Fruit fly (Drosophila melanogaster) whole organism, adult: ENCODE measurements around the gene Acp65Aa.

Experiments
- CG11617 ChIP-seq: fragments of 200-800 bp; sonication (Bioruptor generic); optimal IDR thresholded peaks from 2 replicates; lab custom pipeline; 2017; ENCODE audit warnings: mild to moderate bottlenecking, missing biosample characterization, missing genetic modification reagents, missing genetic modification characterization
- CG12768 ChIP-seq: fragments of 200-800 bp; sonication (Bioruptor generic); optimal IDR thresholded peaks from 2 replicates; lab custom pipeline; 2017; ENCODE audit warnings: missing biosample characterization, missing genetic modification characterization, mild to moderate bottlenecking, moderate library complexity, missing genetic modification reagents
- CG14711 ChIP-seq: fragments of 200-800 bp; sonication (Bioruptor generic); optimal IDR thresholded peaks from 2 replicates; lab custom pipeline; 2018; ENCODE audit warnings: missing biosample characterization, mild to moderate bottlenecking, missing genetic modification characterization, moderate library complexity
- CG1620 ChIP-seq: fragments of 200-800 bp; sonication (Bioruptor generic); optimal IDR thresholded peaks from 2 replicates; lab custom pipeline; 2016; ENCODE audit warnings: missing biosample characterization, missing genetic modification characterization
- CG33017 ChIP-seq: fragments of 200-800 bp; sonication (Bioruptor generic); optimal IDR thresholded peaks from 2 replicates; lab custom pipeline; 2018; ENCODE audit warnings: missing biosample characterization, mild to moderate bottlenecking, missing genetic modification characterization, moderate library complexity
- CG5204 ChIP-seq: fragments of 200-800 bp; sonication (Bioruptor generic); optimal IDR thresholded peaks from 2 replicates; lab custom pipeline; 2016; ENCODE audit warnings: missing biosample characterization, missing genetic modification characterization
- CG7045 ChIP-seq: fragments of 200-800 bp; sonication (Bioruptor generic); optimal IDR thresholded peaks from 2 replicates; lab custom pipeline; 2017; ENCODE audit warnings: missing biosample characterization, mild to moderate bottlenecking, missing genetic modification characterization
- CG7101 ChIP-seq: fragments of 200-800 bp; sonication (Bioruptor generic); optimal IDR thresholded peaks from 2 replicates; lab custom pipeline; 2018; ENCODE audit warnings: missing biosample characterization, mild to moderate bottlenecking, missing genetic modification characterization, moderate library complexity
- Clk ChIP-seq: fragments of 200-800 bp; sonication (Bioruptor generic); optimal IDR thresholded peaks from 2 replicates; lab custom pipeline; 2017; ENCODE audit warnings: missing biosample characterization, missing genetic modification characterization
- Crg-1 ChIP-seq: fragments of 200-800 bp; sonication (Bioruptor generic); optimal IDR thresholded peaks from 2 replicates; lab custom pipeline; 2016; ENCODE audit warnings: missing biosample characterization, missing genetic modification characterization
- Hr96 ChIP-seq: fragments of 200-800 bp; sonication (Bioruptor generic); optimal IDR thresholded peaks from 2 replicates; lab custom pipeline; 2016; ENCODE audit warnings: missing biosample characterization, missing genetic modification characterization
- Mnt ChIP-seq: fragments of 200-800 bp; sonication (Bioruptor generic); optimal IDR thresholded peaks from 2 replicates; lab custom pipeline; 2016; ENCODE audit warnings: missing biosample characterization, mild to moderate bottlenecking, missing genetic modification characterization
- bab1 ChIP-seq: fragments of 200-800 bp; sonication (Bioruptor generic); optimal IDR thresholded peaks from 3 replicates; lab custom pipeline; 2019; ENCODE audit warnings: missing biosample characterization, mild to moderate bottlenecking, missing genetic modification characterization, moderate library complexity
- cic ChIP-seq: fragments of 200-800 bp; sonication (Bioruptor generic); optimal IDR thresholded peaks from 2 replicates; lab custom pipeline; 2017; ENCODE audit warnings: missing biosample characterization, mild to moderate bottlenecking, missing genetic modification characterization, moderate library complexity
- cnc ChIP-seq, 2 experiments: fragments of >200 bp; optimal IDR thresholded peaks; 2 replicates each; lab custom pipeline; 2017
- kay ChIP-seq: fragments of 200-800 bp; sonication (Bioruptor generic); peaks from one replicate; lab custom pipeline; 2016; ENCODE audit warnings: missing biosample characterization, missing genetic modification characterization, borderline replicate concordance
- ovo ChIP-seq: fragments of 200-800 bp; sonication (Bioruptor generic); optimal IDR thresholded peaks from 2 replicates; lab custom pipeline; 2016; ENCODE audit warnings: missing biosample characterization, missing genetic modification characterization
- pad ChIP-seq: fragments of 200-800 bp; sonication (Bioruptor generic); optimal IDR thresholded peaks from 3 replicates; lab custom pipeline; 2017; ENCODE audit warnings: missing biosample characterization, missing genetic modification characterization, mild to moderate bottlenecking, moderate library complexity, missing genetic modification reagents
- tj ChIP-seq: fragments of 200-800 bp; sonication (Bioruptor generic); optimal IDR thresholded peaks from 3 replicates; lab custom pipeline; 2017; ENCODE audit warnings: missing biosample characterization, mild to moderate bottlenecking, missing genetic modification characterization, moderate library complexity
- toe ChIP-seq: fragments of 200-800 bp; sonication (Bioruptor generic); optimal IDR thresholded peaks from 2 replicates; lab custom pipeline; 2016; ENCODE audit warnings: missing biosample characterization, missing genetic modification characterization

The Acp65Aa gene

DNA sequence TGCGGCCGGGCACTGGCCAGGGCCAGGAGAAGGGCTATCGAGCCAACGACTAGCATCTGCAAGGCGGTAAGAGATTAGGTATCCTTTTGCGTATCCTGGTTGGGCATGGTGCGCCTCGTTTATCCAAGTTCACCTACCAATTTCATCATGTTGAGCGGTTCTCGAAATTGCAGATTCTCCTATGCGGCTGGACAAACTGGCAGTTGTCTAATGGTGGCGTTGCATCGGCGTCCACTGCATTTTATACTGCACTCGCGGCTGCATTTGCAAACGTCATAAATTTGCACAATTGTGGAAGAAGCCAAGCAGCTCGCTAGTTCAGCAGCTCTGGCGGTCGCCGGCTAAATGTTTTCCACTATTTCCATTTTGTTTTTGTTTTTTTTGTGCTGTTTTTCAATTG, at the start of gene Acp65Aa:
Gene Acp65Aa (minus strand): TSS at position 215 of the 400 bp plus-strand sequence.
- no peak for TF ChIP-seq toe (GFP tag; lab: Kevin White, UChicago)
- no peak for TF ChIP-seq CG5204 (GFP tag; lab: Kevin White, UChicago)
- no peak for TF ChIP-seq Hr96 (GFP tag; lab: Kevin White, UChicago)
- no peak for TF ChIP-seq CG14711 (tag; lab: Kevin White, UChicago)
- TF ChIP-seq kay (GFP tag; lab: Kevin White, UChicago) = no peak
- TF ChIP-seq Mnt (GFP tag; lab: Kevin White, UChicago) = no peak
- TF ChIP-seq CG1620 (GFP tag; lab: Kevin White, UChicago) = no peak
- no peak for TF ChIP-seq tj (GFP tag; lab: Kevin White, UChicago)
- TF ChIP-seq cnc (optimal IDR thresholded peaks at IDR 0.05; lab: Kevin White, UChicago) = no peak
- no peak for TF ChIP-seq CG7101 (tag; lab: Kevin White, UChicago)
- TF ChIP-seq CG11617 (GFP tag; lab: Kevin White, UChicago) = no peak
- TF ChIP-seq Clk (GFP tag; lab: Kevin White, UChicago) = no peak
- no peak for TF ChIP-seq CG12768 (GFP tag; lab: Kevin White, UChicago)
- TF ChIP-seq pad (GFP tag; lab: Kevin White, UChicago) = no peak
- TF ChIP-seq bab1 = no peak
- TF ChIP-seq ovo = no peak
- TF ChIP-seq CG7045 (GFP tag; lab: Kevin White, UChicago) = no peak
- no peak for TF ChIP-seq cic

- no peak for TF ChIP-seq CG7045 (GFP tag; lab: Kevin White, UChicago)
- TF ChIP-seq kay (GFP tag; lab: Kevin White, UChicago) = no peak
- TF ChIP-seq CG7101 (tag; lab: Kevin White, UChicago) = no peak
- TF ChIP-seq tj (GFP tag; lab: Kevin White, UChicago) = no peak
- TF ChIP-seq Hr96 (GFP tag; lab: Kevin White, UChicago) = no peak
- no peak for TF ChIP-seq Clk (GFP tag; lab: Kevin White, UChicago)
- TF ChIP-seq bab1 = no peak
- no peak for TF ChIP-seq CG11617 (GFP tag; lab: Kevin White, UChicago)
- no peak for TF ChIP-seq ovo
- TF ChIP-seq Mnt (GFP tag; lab: Kevin White, UChicago) = no peak
- TF ChIP-seq CG5204 (GFP tag; lab: Kevin White, UChicago) = no peak
- TF ChIP-seq pad (GFP tag; lab: Kevin White, UChicago) = no peak
- TF ChIP-seq CG12768 (GFP tag; lab: Kevin White, UChicago) = no peak
- TF ChIP-seq Crg-1 (GFP tag; lab: Kevin White, UChicago) = no peak
- TF ChIP-seq CG14711 (tag; lab: Kevin White, UChicago) = no peak
- TF ChIP-seq cic = no peak
- TF ChIP-seq cnc (optimal IDR thresholded peaks at IDR 0.05; lab: Kevin White, UChicago) = no peak
- no peak for TF ChIP-seq toe (GFP tag; lab: Kevin White, UChicago)
- no peak for TF ChIP-seq CG33017 (tag; lab: Kevin White, UChicago)
- TF ChIP-seq CG1620 (GFP tag; lab: Kevin White, UChicago) = no peak
Measured at dm6 chr3L:6200173-6200572, 47.6 kb upstream of the Acp65Aa start, which contains the start of gene CG8219. Gene CG8219, plus strand, starts transcription at chr3L:6200473.

DNA sequence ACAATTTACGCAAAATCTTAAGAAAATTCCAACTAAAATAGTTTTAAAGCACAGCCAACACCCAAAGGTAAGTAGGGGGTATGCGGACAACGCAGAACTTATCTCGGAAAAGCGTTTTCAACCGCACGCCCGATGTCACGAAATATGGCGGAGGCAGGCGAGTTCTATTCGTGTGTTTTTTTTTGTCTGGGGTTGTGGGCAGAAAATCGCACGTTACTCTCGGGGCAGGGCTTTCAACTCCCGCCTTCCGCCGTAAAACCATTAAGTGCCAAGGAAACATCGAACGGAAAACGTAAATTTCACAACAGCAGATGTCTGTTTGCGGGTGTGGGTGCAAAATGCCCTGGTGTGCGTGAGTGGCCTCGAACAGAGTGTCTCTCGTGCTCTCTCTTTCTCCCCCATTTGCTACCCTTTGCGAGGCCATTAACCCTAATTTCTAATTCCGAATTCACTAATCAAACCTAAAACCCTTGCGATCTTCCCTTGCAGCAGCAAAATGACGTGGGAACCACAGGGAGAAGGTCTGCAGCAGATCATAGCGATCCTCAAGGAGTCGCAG, 41.1 kb upstream of the Acp65Aa start:
- peak; percentile 21 for TF ChIP-seq ovo
- TF ChIP-seq CG12768 (GFP tag; lab: Kevin White, UChicago) = no peak

DNA sequence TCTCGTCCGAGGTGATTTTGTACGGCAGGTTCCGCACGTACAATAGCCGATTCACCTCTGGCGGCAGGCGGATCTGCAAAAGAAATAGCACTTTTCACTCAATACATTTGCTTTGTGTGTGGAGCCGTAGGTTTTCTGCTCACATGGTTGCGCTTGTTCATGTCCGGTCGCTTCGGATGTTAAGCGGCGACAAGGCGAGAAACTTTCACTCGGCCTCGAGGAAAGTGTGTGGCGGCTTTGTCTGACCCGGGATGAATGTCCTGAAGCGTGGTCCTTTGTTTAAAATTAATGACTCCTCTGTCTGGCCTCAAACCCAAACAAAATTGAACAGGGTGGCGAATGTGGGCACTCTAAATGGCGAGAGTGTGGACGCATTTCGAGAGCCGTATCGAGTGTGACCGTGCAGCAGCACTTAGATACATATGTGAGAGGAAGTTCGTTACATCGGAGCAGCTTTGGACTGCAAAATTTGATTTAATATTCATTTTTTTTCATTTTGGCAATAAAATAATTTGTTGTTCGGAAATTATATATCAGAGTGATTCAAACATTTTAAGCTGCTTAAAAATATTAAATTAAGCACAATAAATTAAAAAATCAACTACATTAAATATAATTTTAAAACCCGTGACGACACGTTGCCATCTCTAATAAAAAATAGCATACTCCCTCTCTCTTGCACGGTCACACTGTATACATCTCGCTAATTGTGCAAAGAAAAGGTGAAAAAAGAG, 40.4 kb upstream of the Acp65Aa start, which contains the start of the genes Sf3b6 and Tnpo:
Gene Sf3b6 (minus strand): TSS at position 358 of the 734 bp plus-strand sequence.
Gene Tnpo (plus strand): TSS at position 659 of the 734 bp plus-strand sequence.
- TF ChIP-seq CG1620 (GFP tag; lab: Kevin White, UChicago) = peak; percentile 84
- TF ChIP-seq kay (GFP tag; lab: Kevin White, UChicago) = no peak
- peak; percentile 78 for TF ChIP-seq Hr96 (GFP tag; lab: Kevin White, UChicago)
- peak; percentile 73 for TF ChIP-seq ovo
- peak; percentile 70 for TF ChIP-seq bab1
- TF ChIP-seq CG7101 (tag; lab: Kevin White, UChicago) = peak; percentile 86
- peak; percentile 79 for TF ChIP-seq Clk (GFP tag; lab: Kevin White, UChicago)
- peak; percentile 66 for TF ChIP-seq pad (GFP tag; lab: Kevin White, UChicago)
- TF ChIP-seq Crg-1 (GFP tag; lab: Kevin White, UChicago) = peak; percentile 74
- peak; percentile 77 for TF ChIP-seq CG7045 (GFP tag; lab: Kevin White, UChicago)
- TF ChIP-seq CG11617 (GFP tag; lab: Kevin White, UChicago) = peak; percentile 85
- peak; percentile 84 for TF ChIP-seq CG12768 (GFP tag; lab: Kevin White, UChicago)
- no peak for TF ChIP-seq cic
- TF ChIP-seq tj (GFP tag; lab: Kevin White, UChicago) = peak; percentile 67
- peak; percentile 78 for TF ChIP-seq CG5204 (GFP tag; lab: Kevin White, UChicago)
- TF ChIP-seq Mnt (GFP tag; lab: Kevin White, UChicago) = peak; percentile 52
- peak; percentile 75 for TF ChIP-seq CG33017 (tag; lab: Kevin White, UChicago)
- peak; percentile 72 for TF ChIP-seq CG14711 (tag; lab: Kevin White, UChicago)
- peak; percentile 90 for TF ChIP-seq toe (GFP tag; lab: Kevin White, UChicago)
- no peak for TF ChIP-seq cnc (optimal IDR thresholded peaks at IDR 0.05; lab: Kevin White, UChicago)
